Fruit fly (Drosophila melanogaster): Measurements from ENCODE around the gene Cdlc2.

The Cdlc2 gene

DNA sequence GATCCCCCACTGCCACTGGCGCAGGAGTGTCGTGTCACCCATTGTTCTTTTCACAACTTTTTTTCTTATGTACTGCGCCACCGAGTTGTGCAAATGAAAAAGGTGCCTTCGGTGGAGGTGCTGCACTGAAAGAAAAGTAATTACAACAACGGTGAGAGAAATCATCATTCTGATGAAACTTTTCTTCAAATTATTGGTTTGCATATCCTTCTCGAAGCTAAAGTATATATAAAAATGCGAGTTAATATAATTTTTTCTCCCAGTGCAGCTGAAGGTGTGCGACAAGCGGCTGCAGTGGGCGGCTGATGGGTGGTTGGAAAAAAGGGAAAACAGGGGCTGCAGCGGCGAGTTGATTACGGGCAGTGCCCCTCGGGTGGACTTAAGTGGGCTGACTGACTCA, 31.9 kb upstream of the Cdlc2 start (continued):
- TF ChIP-seq CG7839 (tag; optimal IDR thresholded peaks at IDR 0.05) (peak; percentile 18), CG9876 (GFP tag; optimal IDR thresholded peaks at IDR 0.05) (no peak), lmd (GFP tag; IDR thresholded peaks at IDR 0.05) (peak; percentile 33; the same call in 1 of the 2 replicates), sisA (GFP tag; IDR thresholded peaks at IDR 0.05) (peak; percentile 39; the same call in 1 of the 2 replicates), usp (GFP tag; optimal IDR thresholded peaks at IDR 0.05) (no peak), nmo (GFP tag; optimal IDR thresholded peaks at IDR 0.05) (peak; percentile 5), CG11504 (tag; optimal IDR thresholded peaks at IDR 0.05) (peak; percentile 13), da (GFP tag; optimal IDR thresholded peaks at IDR 0.05) (no peak), dan (GFP tag; IDR thresholded peaks at IDR 0.05) (no peak), sob (GFP tag; IDR thresholded peaks at IDR 0.05) (no peak), Blimp-1 (GFP tag; optimal IDR thresholded peaks at IDR 0.05) (peak; percentile 18), prd (optimal IDR thresholded peaks at IDR 0.05) (no peak), prd (GFP tag; IDR thresholded peaks at IDR 0.05) (peak; percentile 30; the same call in 1 of the 3 replicates), Hand (GFP tag; optimal IDR thresholded peaks at IDR 0.05) (no peak), nerfin-2 (GFP tag; IDR thresholded peaks at IDR 0.05; ENCODE audit: partially characterized antibody) (no peak), Hsf (GFP tag; optimal IDR thresholded peaks at IDR 0.05) (no peak), CG14965 (GFP tag; optimal IDR thresholded peaks at IDR 0.05; ENCODE audit: borderline replicate concordance) (no peak), CG15073 (GFP tag; optimal IDR thresholded peaks at IDR 0.05) (no peak), CG12299 (tag; optimal IDR thresholded peaks at IDR 0.05) (no peak), dmrt99B (tag; optimal IDR thresholded peaks at IDR 0.05) (peak; percentile 36), otp (GFP tag; IDR thresholded peaks at IDR 0.05) (0 out of 3 replicates have a peak, but pooled peaks have one; percentile 17)

dm6 chr2L:1315283-1315682, 28.9 kb upstream of the Cdlc2 start:
- TF ChIP-seq CG32532 (GFP tag; IDR thresholded peaks at IDR 0.05) (peak; percentile 39; the same call in 1 of the 2 replicates), CG14441 (GFP tag; IDR thresholded peaks at IDR 0.05) (0 out of 2 replicates have a peak, but pooled peaks have one; percentile 14), ara (GFP tag; IDR thresholded peaks at IDR 0.05) (no peak), CG11456 (GFP tag; IDR thresholded peaks at IDR 0.05) (0 out of 3 replicates have a peak, but pooled peaks have one; percentile 5), CG11560 (tag; IDR thresholded peaks at IDR 0.05) (0 out of 3 replicates have a peak, but pooled peaks have one; percentile 27), CG34224 (GFP tag; IDR thresholded peaks at IDR 0.05; ENCODE audit: partially characterized antibody) (no peak), Ptx1 (GFP tag; IDR thresholded peaks at IDR 0.05) (0 out of 2 replicates have a peak, but pooled peaks have one; percentile 27), dmrt99B (tag; optimal IDR thresholded peaks at IDR 0.05) (peak; percentile 4), wdn (GFP tag; IDR thresholded peaks at IDR 0.05) (peak; percentile 15; the same call in 1 of the 2 replicates), wek (GFP tag; optimal IDR thresholded peaks at IDR 0.05) (no peak), Mrtf (GFP tag; IDR thresholded peaks at IDR 0.05) (0 out of 3 replicates have a peak, but pooled peaks have one; percentile 14), Aef1 (GFP tag; IDR thresholded peaks at IDR 0.05) (no peak), CG9215 (GFP tag; IDR thresholded peaks at IDR 0.05) (0 out of 2 replicates have a peak, but pooled peaks have one; percentile 7), Dbx (GFP tag; IDR thresholded peaks at IDR 0.05) (peak; percentile 46; the same call in 1 of the 3 replicates), ham (GFP tag; IDR thresholded peaks at IDR 0.05) (no peak), Chrac-16 (GFP tag; optimal IDR thresholded peaks at IDR 0.05) (no peak), zfh1 (GFP tag; IDR thresholded peaks at IDR 0.05) (0 out of 3 replicates have a peak, but pooled peaks have one; percentile 14), CG9932 (GFP tag; IDR thresholded peaks at IDR 0.05) (peak; percentile 48), CG4404 (GFP tag; IDR thresholded peaks at IDR 0.05) (peak; percentile 18; the same call in 1 of the 2 replicates), CG11504 (tag; optimal IDR thresholded peaks at IDR 0.05) (peak; percentile 4), Med (GFP tag) (peak; percentile 54), prd (optimal IDR thresholded peaks at IDR 0.05) (no peak), prd (GFP tag; IDR thresholded peaks at IDR 0.05) (peak; percentile 63), Rfx (GFP tag; IDR thresholded peaks at IDR 0.05) (peak; percentile 49), CG13894 (tag; optimal IDR thresholded peaks at IDR 0.05) (no peak), sisA (GFP tag; IDR thresholded peaks at IDR 0.05) (0 out of 2 replicates have a peak, but pooled peaks have one; percentile 9), CG2678 (tag; optimal IDR thresholded peaks at IDR 0.05) (peak; percentile 1), bigmax (GFP tag; optimal IDR thresholded peaks at IDR 0.05) (no peak), Usf (GFP tag; optimal IDR thresholded peaks at IDR 0.05) (no peak), Optix (GFP tag; IDR thresholded peaks at IDR 0.05) (peak; percentile 10; the same call in 1 of the 3 replicates), Gug (GFP tag; IDR thresholded peaks at IDR 0.05) (0 out of 4 replicates have a peak, but pooled peaks have one; percentile 11), CG18599 (GFP tag; optimal IDR thresholded peaks at IDR 0.05) (peak; percentile 32), CG2120 (GFP tag; optimal IDR thresholded peaks at IDR 0.05) (peak; percentile 3), lmd (GFP tag; IDR thresholded peaks at IDR 0.05) (peak; percentile 17; the same call in 1 of the 2 replicates)
